Fruit fly (Drosophila melanogaster) whole organism: ENCODE measurements around the gene Mur29B.

Source experiments
- CG8478 ChIP-seq: fragments of >200 bp; optimal IDR thresholded peaks from 2 replicates; lab custom pipeline; 2018; ENCODE audit warnings: inconsistent platforms
- Dll ChIP-seq: fragments of >200 bp; optimal IDR thresholded peaks from 2 replicates; lab custom pipeline; 2017
- EcR ChIP-seq, 2 experiments: fragments of >200 bp; optimal IDR thresholded peaks; 2 replicates each; lab custom pipeline; 2017; ENCODE audit warnings: missing biosample characterization in 2 of 2, missing genetic modification characterization in 2 of 2, missing genetic modification reagents in 2 of 2
- pan ChIP-seq: fragments of >200 bp; optimal IDR thresholded peaks from 2 replicates; lab custom pipeline; 2017
- psq ChIP-seq: fragments of >200 bp; optimal IDR thresholded peaks from 2 replicates; lab custom pipeline; 2017
- usp ChIP-seq: fragments of >200 bp; optimal IDR thresholded peaks from 2 replicates; lab custom pipeline; 2017; ENCODE audit warnings: missing biosample characterization, missing genetic modification characterization, mixed read lengths

Gene Mur29B

DNA sequence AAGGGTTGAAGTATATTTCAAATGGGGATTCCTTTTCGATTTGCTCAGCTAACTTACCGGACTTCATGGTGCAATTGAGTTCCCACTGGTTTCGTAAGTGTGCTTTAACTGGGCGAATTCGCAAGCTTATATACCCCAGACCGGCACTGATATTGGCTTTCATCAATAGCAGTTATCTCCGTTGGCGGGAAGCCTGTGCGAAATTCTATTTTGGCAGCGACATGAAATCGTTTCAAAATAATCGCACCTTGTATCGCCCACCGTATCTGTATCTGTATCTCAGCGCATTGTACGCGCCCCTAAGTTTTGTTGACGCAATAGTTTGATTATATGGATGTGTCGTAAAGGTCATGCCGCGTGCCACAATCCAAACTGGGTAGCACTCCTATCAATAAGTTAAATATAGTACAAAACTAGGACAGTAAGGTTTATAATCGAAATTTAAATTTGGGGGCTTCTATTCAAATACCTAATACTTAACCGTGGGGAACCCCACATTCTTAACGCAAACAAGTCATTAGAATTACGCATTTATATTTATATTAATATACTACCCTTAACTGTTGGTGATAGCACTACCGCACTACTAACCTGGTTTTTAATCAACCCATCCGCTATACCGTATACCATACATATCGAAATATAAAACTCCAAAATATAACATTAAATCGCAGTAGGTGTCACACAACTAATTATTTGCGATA is 44.2 kb downstream of the Mur29B start, which contains the start of the genes Peritrophin-15a and CG13385:
Gene Peritrophin-15a (minus strand): TSS at position 101 of the 704 bp plus-strand sequence.
Gene CG13385 (plus strand): TSS at position 654 of the 704 bp plus-strand sequence.
- no peak for TF ChIP-seq CG8478 (lab: Kevin White, UChicago)
- TF ChIP-seq pan (lab: Kevin White, UChicago), result no peak
- TF ChIP-seq usp (GFP tag; lab: Kevin White, UChicago), result no peak
- TF ChIP-seq psq (lab: Kevin White, UChicago), result no peak
- no peak for TF ChIP-seq Dll
- no peak for TF ChIP-seq EcR (GFP tag; optimal IDR thresholded peaks at IDR 0.05; lab: Kevin White, UChicago)

DNA sequence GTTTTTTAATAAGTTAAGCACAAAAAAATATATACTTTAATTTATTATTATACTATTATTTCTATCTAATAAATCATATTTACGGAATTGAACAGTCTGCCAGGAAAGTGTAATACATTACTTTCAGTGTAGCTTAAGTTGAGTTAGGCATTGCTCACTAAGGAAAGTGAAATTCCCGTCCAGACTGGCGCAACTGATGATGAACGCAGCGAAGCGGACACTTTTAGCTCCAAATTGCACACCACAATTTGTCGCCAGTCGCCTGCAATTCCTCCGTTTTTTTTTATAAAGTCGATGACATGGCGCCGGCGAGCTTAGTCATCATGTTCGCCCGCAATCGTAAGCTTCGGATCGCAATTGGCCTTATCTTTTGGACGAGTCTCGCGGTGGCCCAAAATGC is 46.7 kb downstream of the Mur29B start, which contains the start of gene CG13386:
Gene CG13386 (plus strand): TSS at position 301 of the 400 bp plus-strand sequence.
- TF ChIP-seq EcR (GFP tag; optimal IDR thresholded peaks at IDR 0.05; lab: Kevin White, UChicago), result no peak
- no peak for TF ChIP-seq pan (lab: Kevin White, UChicago)
- no peak for TF ChIP-seq CG8478 (lab: Kevin White, UChicago)
- TF ChIP-seq usp (GFP tag; lab: Kevin White, UChicago), result no peak
- TF ChIP-seq psq (lab: Kevin White, UChicago), result no peak
- TF ChIP-seq Dll, result no peak

DNA sequence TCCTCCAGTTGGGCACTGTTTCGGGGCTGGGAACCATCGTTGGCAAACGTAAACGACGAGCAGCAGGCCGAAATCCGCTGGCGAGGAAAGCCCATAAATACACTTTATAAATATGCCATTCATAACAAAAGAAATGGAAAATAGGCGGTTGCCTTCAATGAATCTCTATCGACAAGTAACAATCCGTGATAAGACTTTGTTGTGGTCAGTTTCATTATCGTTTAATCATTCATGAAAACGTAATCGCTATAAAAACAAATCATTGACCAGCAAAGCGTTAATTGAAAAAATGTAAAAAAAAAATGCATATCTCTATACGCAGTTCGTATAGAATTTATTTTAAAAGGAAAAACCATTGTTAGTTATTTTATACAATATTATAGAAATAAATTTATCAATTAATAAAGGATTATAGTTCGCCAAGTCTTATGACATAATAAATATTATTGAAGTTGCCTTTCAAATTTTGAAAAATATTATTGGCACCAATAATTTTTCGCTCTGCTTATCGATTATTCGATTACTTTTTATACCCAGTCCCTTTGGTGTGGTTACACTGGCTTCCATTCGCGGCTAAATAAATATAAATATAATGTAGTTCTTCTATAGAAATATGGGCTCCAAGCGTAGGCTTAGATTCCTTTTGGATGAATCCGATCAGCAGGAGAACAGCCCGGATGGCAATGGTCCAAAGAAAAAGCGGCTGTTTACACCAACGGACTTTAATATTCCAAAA is 48.0 kb downstream of the Mur29B start, which contains the start of gene CG31898:
Gene CG31898 (plus strand): TSS at position 559 of the 736 bp plus-strand sequence.
- TF ChIP-seq EcR (GFP tag; optimal IDR thresholded peaks at IDR 0.05; lab: Kevin White, UChicago) (no peak), usp (GFP tag; lab: Kevin White, UChicago) (no peak), CG8478 (lab: Kevin White, UChicago) (no peak)

DNA sequence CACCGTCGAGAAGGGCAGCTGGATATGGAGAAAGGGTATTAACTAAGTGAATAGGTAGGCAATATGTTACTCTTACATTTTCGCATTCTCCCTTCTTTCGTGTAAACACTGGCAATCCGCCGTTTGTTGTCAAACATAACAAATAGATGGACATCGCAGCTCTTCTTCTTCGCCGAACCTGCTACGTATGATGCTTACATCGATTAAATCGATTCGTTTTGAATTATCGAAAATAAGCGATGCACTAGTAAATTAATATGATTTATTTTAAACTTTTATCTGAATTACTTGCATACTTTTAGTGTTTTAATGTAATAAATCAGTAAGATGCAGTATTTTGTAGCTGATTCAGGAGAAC is 50.9 kb downstream of the Mur29B start, which contains the start of gene fy:
Gene fy (minus strand): TSS at position 353 of the 358 bp plus-strand sequence.
- TF ChIP-seq pan (lab: Kevin White, UChicago) (no peak), psq (lab: Kevin White, UChicago) (no peak), EcR (GFP tag; optimal IDR thresholded peaks at IDR 0.05; lab: Kevin White, UChicago) (no peak), CG8478 (lab: Kevin White, UChicago) (no peak), usp (GFP tag; lab: Kevin White, UChicago) (no peak), Dll (no peak)

DNA sequence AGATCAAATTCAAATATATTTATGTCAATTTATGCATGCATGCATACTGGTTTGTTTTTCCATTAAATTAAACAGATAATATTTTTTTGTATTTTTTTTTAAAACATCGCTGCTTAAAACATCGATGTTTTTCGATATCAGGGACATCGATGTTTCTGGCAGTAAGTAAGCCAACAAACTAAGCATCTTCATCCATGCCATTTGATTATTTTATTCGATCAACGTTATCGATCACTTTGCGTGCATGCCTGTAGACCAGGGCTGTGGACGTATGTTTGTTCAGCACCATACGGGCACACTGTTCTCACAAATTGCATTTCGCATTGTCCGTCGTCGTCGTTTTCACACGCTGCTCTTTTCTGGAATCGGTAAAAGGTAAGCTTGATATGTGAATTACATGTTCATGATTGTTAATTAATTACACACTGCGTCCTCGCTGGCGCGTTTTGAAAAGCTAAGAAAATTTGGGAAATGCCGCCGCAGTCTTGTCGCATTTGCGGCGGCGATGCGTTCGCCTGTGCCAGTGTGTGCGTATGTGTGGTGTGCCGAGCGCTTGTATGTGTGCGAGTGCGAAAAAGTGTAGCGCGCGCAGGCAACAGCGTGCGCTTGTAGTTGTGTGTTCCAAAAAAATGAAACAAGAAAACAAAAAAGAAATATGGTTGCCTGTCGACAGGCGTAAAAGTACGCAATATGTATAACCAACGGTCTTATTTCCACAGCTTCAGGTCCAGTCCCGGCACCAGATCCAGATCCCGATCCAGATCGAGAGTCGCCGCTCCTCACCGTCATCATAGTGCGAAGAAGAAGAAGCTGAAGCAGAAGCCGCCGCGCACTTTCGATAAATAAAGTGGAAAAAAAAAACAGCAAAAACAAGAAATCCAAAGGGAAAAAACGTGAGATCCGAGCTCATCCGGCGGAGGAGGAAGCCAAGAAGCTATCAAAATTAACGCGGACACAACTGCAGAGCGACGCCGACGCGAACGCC is 51.6 kb downstream of the Mur29B start, which contains the start of gene emb:
Gene emb (plus strand): TSS at position 288 of the 985 bp plus-strand sequence.
- no peak for TF ChIP-seq pan (lab: Kevin White, UChicago)
- no peak for TF ChIP-seq usp (GFP tag; lab: Kevin White, UChicago)
- TF ChIP-seq psq (lab: Kevin White, UChicago), result no peak
- no peak for TF ChIP-seq EcR (GFP tag; optimal IDR thresholded peaks at IDR 0.05; lab: Kevin White, UChicago)
- no peak for TF ChIP-seq Dll
- TF ChIP-seq CG8478 (lab: Kevin White, UChicago), result no peak
